Fruit fly (Drosophila melanogaster) whole organism, adult: ENCODE results near the gene ClC-a.

Experiments used
- CG14711 ChIP-seq: fragments of 200-800 bp; sonication (Bioruptor generic); optimal IDR thresholded peaks from 2 replicates; lab custom pipeline; 2018; ENCODE audit warnings: missing biosample characterization, mild to moderate bottlenecking, missing genetic modification characterization, moderate library complexity
- Crg-1 ChIP-seq: fragments of 200-800 bp; sonication (Bioruptor generic); optimal IDR thresholded peaks from 2 replicates; lab custom pipeline; 2016; ENCODE audit warnings: missing biosample characterization, missing genetic modification characterization
- toe ChIP-seq: fragments of 200-800 bp; sonication (Bioruptor generic); optimal IDR thresholded peaks from 2 replicates; lab custom pipeline; 2016; ENCODE audit warnings: missing biosample characterization, missing genetic modification characterization

DNA sequence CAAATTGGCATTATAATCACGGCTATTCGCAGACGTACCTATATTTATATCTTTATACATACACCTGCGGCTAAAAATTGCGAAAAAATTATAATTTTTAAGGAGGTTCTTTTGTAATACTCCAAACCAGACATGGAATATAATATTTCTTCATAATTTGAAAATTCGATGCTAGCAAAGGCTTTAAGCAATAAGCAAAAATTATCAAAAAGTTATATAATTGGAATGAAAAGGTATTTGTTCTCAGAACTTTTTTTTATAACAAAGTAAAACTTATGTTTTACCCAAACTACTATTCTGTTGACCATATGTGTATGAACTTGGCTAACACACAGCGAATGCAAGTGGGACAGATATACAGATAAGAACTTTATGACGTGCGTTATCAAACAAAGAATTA, 7.4 kb downstream of the ClC-a start:
- no peak for TF ChIP-seq CG14711 (tag; lab: Kevin White, UChicago)
- no peak for TF ChIP-seq toe
- TF ChIP-seq Crg-1 (GFP tag; lab: Kevin White, UChicago): no peak
